Fruit fly (Drosophila melanogaster): ENCODE results near the gene plh.

plh gene

dm6 chr3R:4969199-4969778 lies 41.5 kb downstream of the plh start (continued):
- TF ChIP-seq bigmax (GFP tag; optimal IDR thresholded peaks at IDR 0.05) = no peak
- peak; percentile 63 for TF ChIP-seq pita (GFP tag; optimal IDR thresholded peaks at IDR 0.05)
- TF ChIP-seq ci (GFP tag; IDR thresholded peaks at IDR 0.05) = 0 out of 3 replicates have a peak, but pooled peaks have one; percentile 12
- no peak for TF ChIP-seq Atf-2 (GFP tag; optimal IDR thresholded peaks at IDR 0.05)
- no peak for TF ChIP-seq CG6683 (GFP tag; optimal IDR thresholded peaks at IDR 0.05)
- TF ChIP-seq CG12659 (GFP tag; optimal IDR thresholded peaks at IDR 0.05) = no peak
- no peak for TF ChIP-seq CG17612 (GFP tag; IDR thresholded peaks at IDR 0.05)
- TF ChIP-seq Gsc (GFP tag; IDR thresholded peaks at IDR 0.05) = no peak
- TF ChIP-seq disco-r (GFP tag; optimal IDR thresholded peaks at IDR 0.05) = no peak
- no peak for TF ChIP-seq CG8388 (GFP tag; optimal IDR thresholded peaks at IDR 0.05)
- TF ChIP-seq insv (GFP tag; optimal IDR thresholded peaks at IDR 0.05) = peak; percentile 74 to 97
- TF ChIP-seq CG7987 (GFP tag; optimal IDR thresholded peaks at IDR 0.05) = no peak
- no peak for TF ChIP-seq CG5953 (GFP tag; IDR thresholded peaks at IDR 0.05)
- TF ChIP-seq stwl (tag; optimal IDR thresholded peaks at IDR 0.05) = peak; percentile 30
- TF ChIP-seq CG1832 (GFP tag; optimal IDR thresholded peaks at IDR 0.05) = no peak
- TF ChIP-seq bbx (GFP tag; IDR thresholded peaks at IDR 0.05; ENCODE audit: partially characterized antibody) = no peak
- no peak for TF ChIP-seq Hand (GFP tag; optimal IDR thresholded peaks at IDR 0.05)
- TF ChIP-seq CG6272 (GFP tag; IDR thresholded peaks at IDR 0.05) = no peak
- peak; percentile 7 for TF ChIP-seq CG10979 (tag; optimal IDR thresholded peaks at IDR 0.05)
- peak; percentile 87 for TF ChIP-seq CG31365 (tag; optimal IDR thresholded peaks at IDR 0.05)
- no peak for TF ChIP-seq BtbVII (GFP tag; optimal IDR thresholded peaks at IDR 0.05)
- no peak for TF ChIP-seq mirr (GFP tag; optimal IDR thresholded peaks at IDR 0.05)
- TF ChIP-seq scrt (GFP tag; optimal IDR thresholded peaks at IDR 0.05) = no peak
- peak; percentile 88 for TF ChIP-seq CG2199 (GFP tag; IDR thresholded peaks at IDR 0.05)
- peak; percentile 39 for TF ChIP-seq trem (tag; optimal IDR thresholded peaks at IDR 0.05)
- TF ChIP-seq CG34422 (GFP tag; IDR thresholded peaks at IDR 0.05) = no peak
- peak; percentile 21 for TF ChIP-seq dmrt11E (tag; optimal IDR thresholded peaks at IDR 0.05)
- no peak for TF ChIP-seq Doc3 (GFP tag; IDR thresholded peaks at IDR 0.05; ENCODE audit: partially characterized antibody)
- no peak for TF ChIP-seq hth (optimal IDR thresholded peaks at IDR 0.05)
- TF ChIP-seq cad (GFP tag; optimal IDR thresholded peaks at IDR 0.05) = no peak
- no peak for TF ChIP-seq Usf (GFP tag; optimal IDR thresholded peaks at IDR 0.05)
- TF ChIP-seq sens (GFP tag) = peak; percentile 23

dm6 chr3R:4967281-4967680 lies 43.5 kb downstream of the plh start:
- no peak for TF ChIP-seq usp (GFP tag; optimal IDR thresholded peaks at IDR 0.05)
- no peak for TF ChIP-seq CG6765 (GFP tag; optimal IDR thresholded peaks at IDR 0.05)
- TF ChIP-seq CG11695 (GFP tag; IDR thresholded peaks at IDR 0.05) = 0 out of 3 replicates have a peak, but pooled peaks have one; percentile 12
- TF ChIP-seq Pdp1 (GFP tag; optimal IDR thresholded peaks at IDR 0.05) = no peak
- no peak for TF ChIP-seq pita (GFP tag; optimal IDR thresholded peaks at IDR 0.05)
- TF ChIP-seq Med (GFP tag) = peak; percentile 35
- TF ChIP-seq Blimp-1 (GFP tag; optimal IDR thresholded peaks at IDR 0.05) = no peak
- TF ChIP-seq peb (GFP tag; IDR thresholded peaks at IDR 0.05) = no peak
- no peak for TF ChIP-seq CG9797 (GFP tag; optimal IDR thresholded peaks at IDR 0.05)
- TF ChIP-seq Jarid2 (GFP tag; optimal IDR thresholded peaks at IDR 0.05) = no peak
- no peak for TF ChIP-seq CG31441 (GFP tag; IDR thresholded peaks at IDR 0.05)
- no peak for TF ChIP-seq oc (tag; optimal IDR thresholded peaks at IDR 0.05)
- TF ChIP-seq CG15514 (GFP tag; optimal IDR thresholded peaks at IDR 0.05) = no peak
- TF ChIP-seq tna (GFP tag; IDR thresholded peaks at IDR 0.05; ENCODE audit: partially characterized antibody) = no peak
- no peak for TF ChIP-seq ERR (GFP tag; optimal IDR thresholded peaks at IDR 0.05)
- TF ChIP-seq Hey (tag; optimal IDR thresholded peaks at IDR 0.05) = no peak
- no peak for TF ChIP-seq CG34224 (GFP tag; IDR thresholded peaks at IDR 0.05; ENCODE audit: partially characterized antibody)
- 0 out of 2 replicates have a peak, but pooled peaks have one; percentile 17 for TF ChIP-seq Drgx (GFP tag; IDR thresholded peaks at IDR 0.05)
- peak; percentile 46 for TF ChIP-seq sens (GFP tag)
- no peak for TF ChIP-seq Bteb2 (GFP tag; optimal IDR thresholded peaks at IDR 0.05)
- TF ChIP-seq tin (GFP tag; optimal IDR thresholded peaks at IDR 0.05) = no peak
- no peak for TF ChIP-seq danr (GFP tag; IDR thresholded peaks at IDR 0.05)
